Worm (Caenorhabditis elegans): Measurements from ENCODE around the gene tsen-2.

Gene tsen-2

DNA sequence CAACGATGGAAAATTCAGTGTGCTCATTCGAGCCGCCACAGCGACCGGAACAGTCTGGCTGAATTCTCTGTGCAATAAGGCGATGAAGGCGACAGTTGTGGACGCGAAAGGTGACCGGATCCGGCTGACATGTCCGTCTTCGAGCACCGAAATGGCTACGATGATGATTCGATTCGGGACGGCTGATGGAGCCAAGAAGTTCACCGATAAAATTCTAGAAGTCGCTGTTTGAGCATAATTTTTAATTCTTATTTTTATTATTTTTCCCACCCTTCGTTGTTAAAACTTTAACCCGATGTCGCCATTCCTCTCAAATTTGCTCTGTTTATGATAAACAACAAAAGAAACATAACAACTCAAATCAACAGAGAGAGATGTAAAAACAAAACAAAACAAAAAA lies 19.5 kb upstream of the tsen-2 start:
- TF ChIP-seq F16B12.6 (tag; optimal IDR thresholded peaks at IDR 0.05) = no peak
- TF ChIP-seq irx-1 (tag; optimal IDR thresholded peaks at IDR 0.05) = no peak
- no peak for TF ChIP-seq zip-4 (GFP tag; optimal IDR thresholded peaks at IDR 0.05)
- no peak for TF ChIP-seq lin-35 (GFP tag; optimal IDR thresholded peaks at IDR 0.05)
- no peak for TF ChIP-seq nhr-11 (tag; optimal IDR thresholded peaks at IDR 0.05)
- TF ChIP-seq nhr-84 (tag; optimal IDR thresholded peaks at IDR 0.05) = no peak
- no peak for TF ChIP-seq unc-62 (GFP tag; optimal IDR thresholded peaks at IDR 0.05)
- no peak for TF ChIP-seq mef-2 (tag; optimal IDR thresholded peaks at IDR 0.05)
- TF ChIP-seq fkh-10 (GFP tag; optimal IDR thresholded peaks at IDR 0.05) = no peak
- TF ChIP-seq sox-4 (tag; optimal IDR thresholded peaks at IDR 0.05) = no peak
- TF ChIP-seq lin-14 (GFP tag; optimal IDR thresholded peaks at IDR 0.05) = no peak
- no peak for TF ChIP-seq aha-1 (tag; optimal IDR thresholded peaks at IDR 0.05)
- no peak for TF ChIP-seq nhr-28 (tag; optimal IDR thresholded peaks at IDR 0.05)
- TF ChIP-seq nhr-237 (tag; optimal IDR thresholded peaks at IDR 0.05) = no peak
- no peak for TF ChIP-seq ceh-82 (tag; optimal IDR thresholded peaks at IDR 0.05)
- TF ChIP-seq efl-3 (GFP tag; optimal IDR thresholded peaks at IDR 0.05) = no peak
- no peak for TF ChIP-seq ceh-88 (GFP tag; IDR thresholded peaks at IDR 0.05)
- no peak for TF ChIP-seq grh-1 (GFP tag; IDR thresholded peaks at IDR 0.05)
- TF ChIP-seq alr-1 (tag; optimal IDR thresholded peaks at IDR 0.05; ENCODE audit: borderline replicate concordance) = no peak

DNA sequence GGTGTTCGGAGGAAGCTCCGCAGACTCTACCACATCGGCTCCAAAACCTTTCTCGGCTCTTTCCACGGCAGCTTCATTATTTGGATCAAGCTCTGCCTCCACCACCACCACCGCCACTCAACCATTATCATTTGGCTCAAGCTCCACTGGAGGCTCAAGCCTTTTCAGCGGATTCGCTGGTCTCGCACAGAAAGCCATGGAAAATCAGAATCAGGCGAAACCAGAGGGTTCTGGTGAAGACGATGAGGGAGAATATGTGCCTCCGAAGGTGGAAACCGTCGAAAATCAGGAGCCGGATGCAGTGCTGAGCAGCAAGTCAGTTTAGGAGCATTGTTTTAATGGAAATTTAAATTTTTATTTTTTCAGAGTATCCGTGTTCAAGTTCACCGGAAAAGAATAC lies 19.0 kb upstream of the tsen-2 start:
- TF ChIP-seq elt-3 (tag; optimal IDR thresholded peaks at IDR 0.05) = no peak
- TF ChIP-seq unc-86 (tag; optimal IDR thresholded peaks at IDR 0.05) = no peak
- TF ChIP-seq nhr-77 (tag; optimal IDR thresholded peaks at IDR 0.05) = no peak
- TF ChIP-seq jun-1 (tag; optimal IDR thresholded peaks at IDR 0.05) = no peak
- TF ChIP-seq nhr-11 (tag; optimal IDR thresholded peaks at IDR 0.05) = no peak
- TF ChIP-seq grh-1 (GFP tag; IDR thresholded peaks at IDR 0.05) = no peak
- no peak for TF ChIP-seq nhr-12 (tag; optimal IDR thresholded peaks at IDR 0.05)
- no peak for TF ChIP-seq Y116A8C.19 (tag; optimal IDR thresholded peaks at IDR 0.05; ENCODE audit: borderline replicate concordance)
- TF ChIP-seq fos-1 (tag; optimal IDR thresholded peaks at IDR 0.05) = no peak
- TF ChIP-seq elt-2 (tag; optimal IDR thresholded peaks at IDR 0.05) = no peak
- no peak for TF ChIP-seq zag-1 (tag; optimal IDR thresholded peaks at IDR 0.05)
- no peak for TF ChIP-seq blmp-1 (tag; optimal IDR thresholded peaks at IDR 0.05)

DNA sequence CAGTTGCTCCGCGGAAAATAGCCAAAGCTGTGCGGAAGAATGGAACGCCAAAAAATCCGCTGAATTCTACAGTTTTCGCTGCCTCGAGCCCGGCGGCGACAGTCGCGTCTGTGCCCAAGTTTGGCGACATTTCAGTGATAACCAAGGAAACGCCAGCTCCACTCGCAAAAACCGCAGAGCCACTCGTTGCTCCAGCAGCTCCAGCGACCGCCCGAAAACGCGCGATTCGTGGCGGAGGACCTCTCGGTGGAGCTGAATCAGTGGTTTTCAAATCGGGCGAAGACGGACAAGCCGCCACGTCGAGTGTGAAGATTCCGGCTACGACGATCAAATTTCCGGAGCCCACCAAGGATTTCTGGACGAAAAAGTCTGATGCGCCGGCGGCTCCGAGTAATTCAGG lies 18.2 kb upstream of the tsen-2 start:
- TF ChIP-seq nhr-85 (tag) (no peak), isw-1 (GFP tag; IDR thresholded peaks at IDR 0.05) (no peak), unc-98 (GFP tag; IDR thresholded peaks at IDR 0.05) (no peak), ces-1 (GFP tag; optimal IDR thresholded peaks at IDR 0.05) (no peak), alr-1 (tag; optimal IDR thresholded peaks at IDR 0.05; ENCODE audit: borderline replicate concordance) (no peak), nhr-237 (tag; optimal IDR thresholded peaks at IDR 0.05) (no peak), efl-1 (optimal IDR thresholded peaks at IDR 0.05) (no peak), efl-1 (GFP tag; optimal IDR thresholded peaks at IDR 0.05 in 1 of 2) (no peak), jun-1 (tag; optimal IDR thresholded peaks at IDR 0.05) (no peak), fkh-10 (GFP tag; optimal IDR thresholded peaks at IDR 0.05) (no peak), hlh-4 (tag; optimal IDR thresholded peaks at IDR 0.05) (no peak), aly-2 (tag; optimal IDR thresholded peaks at IDR 0.05) (no peak), tbx-2 (tag; optimal IDR thresholded peaks at IDR 0.05) (no peak), ceh-82 (tag; optimal IDR thresholded peaks at IDR 0.05) (no peak), mab-9 (GFP tag; IDR thresholded peaks at IDR 0.05) (no peak), ceh-8 (GFP tag; optimal IDR thresholded peaks at IDR 0.05) (no peak), lsy-2 (tag; optimal IDR thresholded peaks at IDR 0.05) (no peak), fkh-4 (tag; optimal IDR thresholded peaks at IDR 0.05; ENCODE audit: borderline replicate concordance) (no peak), snpc-4 (tag; optimal IDR thresholded peaks at IDR 0.05) (no peak), nhr-76 (tag; optimal IDR thresholded peaks at IDR 0.05) (no peak), grh-1 (GFP tag; IDR thresholded peaks at IDR 0.05) (no peak)

Measured in whole organism, L1 larva.